Worm (Caenorhabditis elegans) whole organism, young adult: ENCODE results near the gene srx-135.

ENCODE experiments used
- B0336.3 ChIP-seq: fragments of 200-800 bp; sonication (Bioruptor generic); IDR thresholded peaks from 2 replicates; pipeline ENCODE4 v1.3.6; 2022; ENCODE audit warnings: missing genetic modification characterization, missing compliant biosample characterization
- attf-5 ChIP-seq: fragments of 200-800 bp; sonication (Bioruptor generic); optimal IDR thresholded peaks from 2 replicates; lab custom pipeline; 2018; ENCODE audit warnings: mild to moderate bottlenecking, missing genetic modification characterization, missing compliant biosample characterization
- bed-1 ChIP-seq: fragments of 200-800 bp; sonication (Bioruptor generic); IDR thresholded peaks from 2 replicates; pipeline ENCODE4 v1.3.6; 2022; ENCODE audit warnings: missing genetic modification reagents, missing genetic modification characterization, missing compliant biosample characterization
- mes-4 ChIP-seq: sonication (generic microtip); optimal IDR thresholded peaks from 2 replicates; lab custom pipeline; 2016; ENCODE audit warnings: missing genotype, missing genetic modification characterization, missing compliant biosample characterization
- nfya-1 ChIP-seq: sonication (generic microtip); optimal IDR thresholded peaks from 2 replicates; lab custom pipeline; 2017; ENCODE audit warnings: antibody characterized with exemption, missing compliant biosample characterization, missing genetic modification characterization, borderline replicate concordance; ENCODE audit not compliant: insufficient read depth

DNA sequence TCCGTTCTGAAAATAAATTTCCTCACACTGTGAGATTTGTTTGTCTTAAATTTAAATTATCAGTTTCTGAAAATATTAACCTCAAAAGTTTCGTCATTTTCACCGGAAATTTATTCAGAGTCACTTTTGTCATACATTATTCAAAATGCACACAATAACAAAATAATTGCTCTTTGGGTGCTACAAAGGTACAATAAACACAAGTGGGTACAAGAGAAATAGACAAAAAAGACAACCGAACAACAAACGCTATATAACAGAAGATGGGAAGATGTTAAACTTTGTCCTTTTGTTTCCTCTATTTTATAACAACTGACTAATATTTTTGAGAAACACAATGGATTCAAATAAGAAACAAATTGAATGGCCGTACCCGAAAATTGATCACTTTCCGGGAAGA, 10.5 kb downstream of the srx-135 start:
- TF ChIP-seq attf-5 (GFP tag; lab: Kevin White, UChicago), result no peak
- TF ChIP-seq mes-4 (tag; lab: Kevin White, UChicago), result no peak
- no peak for TF ChIP-seq bed-1 (GFP tag; lab: Robert Waterston, UW)
- TF ChIP-seq B0336.3 (GFP tag; lab: Robert Waterston, UW), result no peak
- TF ChIP-seq nfya-1 (tag; lab: Kevin White, UChicago), result no peak
